Fruit fly (Drosophila melanogaster): ENCODE results near the gene CG3982.

The CG3982 gene

DNA sequence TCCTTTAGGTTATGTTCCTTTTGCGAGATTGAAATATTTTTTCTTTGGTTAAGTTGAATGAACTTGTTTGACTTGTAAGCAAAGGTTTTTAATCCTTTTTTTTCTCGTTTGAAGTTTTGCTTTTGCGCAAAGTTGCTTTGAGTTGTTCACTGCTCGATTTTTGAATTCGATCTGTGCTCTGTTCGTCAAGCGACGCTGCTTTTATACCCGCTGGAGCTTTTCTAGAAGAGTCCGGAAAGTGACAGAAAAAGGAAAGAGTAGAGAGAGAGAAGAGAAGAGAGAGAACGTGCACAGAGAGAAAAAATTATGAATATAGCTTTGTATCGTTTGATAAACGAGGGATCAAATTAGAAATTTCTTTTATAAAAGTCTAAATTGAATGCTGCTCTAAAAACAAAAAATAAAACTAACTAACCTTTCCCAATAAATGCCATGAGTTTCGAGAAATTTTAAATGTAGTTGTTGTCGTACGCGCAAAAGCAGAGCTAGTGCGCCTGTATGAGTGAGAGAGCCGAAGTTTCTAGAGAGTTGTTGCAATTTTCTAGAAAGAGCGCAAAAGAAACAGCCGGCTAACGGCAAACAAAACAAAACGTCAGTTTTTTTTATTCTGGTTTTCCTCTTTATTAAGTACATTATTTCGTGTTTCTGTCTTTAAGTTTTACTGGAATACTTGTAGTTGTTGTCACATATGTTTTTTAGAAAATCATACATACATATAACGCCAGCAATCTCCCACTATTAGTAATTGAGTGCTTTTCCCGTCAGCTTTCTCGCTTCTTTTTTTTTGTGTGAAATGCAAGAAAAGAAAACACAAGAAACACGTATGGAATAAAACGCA, 39.8 kb downstream of the CG3982 start, which contains the start of gene Hsp26:
Hsp26 (minus strand) TSS at position 230 of the 838 bp plus-strand sequence.
- TF ChIP-seq CG8478 (optimal IDR thresholded peaks at IDR 0.05) (no peak), usp (GFP tag; optimal IDR thresholded peaks at IDR 0.05) (no peak), Dll (optimal IDR thresholded peaks at IDR 0.05) (no peak), pan (optimal IDR thresholded peaks at IDR 0.05) (no peak), EcR (GFP tag; optimal IDR thresholded peaks at IDR 0.05) (peak; percentile 74 to 96), psq (optimal IDR thresholded peaks at IDR 0.05) (no peak)

DNA sequence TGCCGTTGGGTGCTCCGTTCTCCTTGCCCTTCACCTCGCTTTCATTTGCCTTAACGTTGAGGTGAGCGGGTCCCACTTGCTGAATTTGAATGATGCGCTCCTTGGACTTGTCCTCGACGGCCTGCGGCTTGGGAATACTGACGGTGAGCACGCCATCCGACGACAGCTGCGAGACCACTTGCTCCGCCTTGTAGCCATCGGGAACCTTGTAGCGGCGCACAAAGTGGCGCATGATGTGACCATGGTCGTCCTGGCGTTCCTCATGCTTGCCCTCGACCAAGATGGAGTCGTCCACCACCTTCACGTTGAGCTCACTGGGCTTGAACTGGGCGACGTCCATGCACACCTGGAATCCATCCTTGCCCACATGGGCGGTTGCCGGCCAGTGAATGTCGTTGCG, 40.6 kb downstream of the CG3982 start:
- TF ChIP-seq Dll (optimal IDR thresholded peaks at IDR 0.05) (no peak), CG8478 (optimal IDR thresholded peaks at IDR 0.05) (no peak), pan (optimal IDR thresholded peaks at IDR 0.05) (no peak), psq (optimal IDR thresholded peaks at IDR 0.05) (no peak), usp (GFP tag; optimal IDR thresholded peaks at IDR 0.05) (no peak), EcR (GFP tag; optimal IDR thresholded peaks at IDR 0.05) (no peak)

DNA sequence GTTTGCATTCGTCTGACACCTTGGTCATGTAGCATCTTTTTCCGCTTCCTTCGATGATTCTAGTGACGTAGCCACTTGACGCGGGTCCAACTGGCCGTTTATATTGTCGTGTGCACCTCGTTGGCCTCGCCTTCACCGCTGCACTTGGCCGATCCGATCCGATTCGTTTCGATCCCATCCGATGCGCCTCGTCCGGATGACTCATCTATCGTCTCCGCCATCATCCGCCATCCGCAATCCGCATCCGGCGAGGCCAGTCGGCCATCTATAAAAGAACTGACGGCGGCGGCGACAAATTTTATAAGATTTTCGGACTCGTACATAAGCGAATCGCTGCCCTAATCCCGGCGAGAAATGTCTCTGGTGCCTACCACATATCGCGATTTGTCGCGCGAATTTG, 42.1 kb downstream of the CG3982 start, which contains the start of gene CG4461:
CG4461 (plus strand) TSS at position 301 of the 400 bp plus-strand sequence.
- TF ChIP-seq EcR (GFP tag; optimal IDR thresholded peaks at IDR 0.05) (no peak), pan (optimal IDR thresholded peaks at IDR 0.05) (no peak), psq (optimal IDR thresholded peaks at IDR 0.05) (no peak), Dll (optimal IDR thresholded peaks at IDR 0.05) (no peak), CG8478 (optimal IDR thresholded peaks at IDR 0.05) (no peak), usp (GFP tag; optimal IDR thresholded peaks at IDR 0.05) (no peak)

DNA sequence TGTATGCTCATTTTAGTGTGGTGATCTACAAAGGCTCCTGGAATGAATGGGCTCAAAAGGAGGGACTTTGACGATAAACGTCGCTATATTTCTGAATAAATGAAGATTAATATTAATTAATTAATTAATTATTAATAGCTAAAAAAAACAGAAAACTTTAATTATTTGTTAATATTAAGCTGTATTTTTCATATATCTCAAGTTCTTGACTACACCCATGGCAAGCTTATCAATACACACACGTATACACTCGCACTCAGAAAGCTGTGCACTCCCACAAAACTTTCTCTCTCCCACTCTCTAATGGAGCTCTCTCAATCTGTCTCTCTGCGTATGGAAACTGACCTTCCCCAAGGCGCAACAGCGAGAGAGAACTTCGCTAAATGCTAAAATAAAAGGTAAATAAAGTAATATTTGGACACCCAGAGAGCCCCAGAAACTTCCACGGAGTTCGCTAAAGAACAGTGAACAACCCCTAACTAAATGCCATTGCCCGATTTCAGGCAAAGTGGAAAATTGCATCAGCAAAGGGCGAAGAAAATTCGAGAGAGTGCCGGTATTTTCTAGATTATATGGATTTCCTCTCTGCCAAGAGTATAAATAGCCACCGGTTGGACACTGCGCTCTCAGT, 43.7 kb downstream of the CG3982 start:
- no peak for TF ChIP-seq usp (GFP tag; optimal IDR thresholded peaks at IDR 0.05)
- no peak for TF ChIP-seq psq (optimal IDR thresholded peaks at IDR 0.05)
- no peak for TF ChIP-seq Dll (optimal IDR thresholded peaks at IDR 0.05)
- TF ChIP-seq pan (optimal IDR thresholded peaks at IDR 0.05) = no peak
- peak; percentile 26 to 68 for TF ChIP-seq EcR (GFP tag; optimal IDR thresholded peaks at IDR 0.05)
- TF ChIP-seq CG8478 (optimal IDR thresholded peaks at IDR 0.05) = no peak

DNA sequence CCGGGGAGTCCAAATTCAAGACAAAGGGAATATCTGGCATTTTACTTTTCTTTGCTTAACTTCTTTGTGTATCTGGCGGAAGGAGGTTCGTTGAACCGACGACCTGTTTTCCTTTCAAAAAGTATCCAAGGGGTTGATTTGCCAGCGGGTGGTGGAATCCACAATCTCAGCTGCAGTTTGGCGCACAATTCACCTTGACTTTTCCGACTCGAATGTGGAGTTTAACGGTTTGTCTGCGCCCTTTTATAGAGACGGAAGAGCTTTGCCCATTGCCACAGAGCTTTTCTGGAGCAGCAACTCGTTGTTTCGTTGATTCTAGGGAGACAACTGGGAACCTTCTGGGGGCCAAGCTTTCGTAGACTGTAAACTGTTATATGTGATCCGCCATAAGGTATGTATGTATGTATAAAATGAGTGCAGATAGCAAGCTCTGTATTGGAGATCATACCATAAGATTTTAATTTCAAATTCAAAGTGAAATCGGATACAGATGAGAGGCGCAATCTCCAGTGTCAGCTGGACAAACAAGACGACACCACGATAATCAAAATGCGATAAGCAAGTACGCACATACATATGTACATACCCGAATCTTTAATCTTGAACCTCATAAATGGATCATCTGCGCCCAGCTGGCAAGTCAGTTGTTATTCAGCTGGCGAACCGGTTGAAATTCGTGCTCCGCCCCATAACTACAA, 44.8 kb downstream of the CG3982 start, which contains the start of the genes Hsp67Bc, CG4456 and Hsp22:
Hsp67Bc (minus strand) TSS at position 220 of the 698 bp plus-strand sequence.
CG4456 (plus strand) TSS at position 445 of the 698 bp plus-strand sequence.
Hsp22 (plus strand) TSS at position 654 of the 698 bp plus-strand sequence.
- TF ChIP-seq pan (optimal IDR thresholded peaks at IDR 0.05) (no peak), EcR (GFP tag; optimal IDR thresholded peaks at IDR 0.05) (peak in 1 of 2 experiments; percentile 72), Dll (optimal IDR thresholded peaks at IDR 0.05) (no peak)

DNA sequence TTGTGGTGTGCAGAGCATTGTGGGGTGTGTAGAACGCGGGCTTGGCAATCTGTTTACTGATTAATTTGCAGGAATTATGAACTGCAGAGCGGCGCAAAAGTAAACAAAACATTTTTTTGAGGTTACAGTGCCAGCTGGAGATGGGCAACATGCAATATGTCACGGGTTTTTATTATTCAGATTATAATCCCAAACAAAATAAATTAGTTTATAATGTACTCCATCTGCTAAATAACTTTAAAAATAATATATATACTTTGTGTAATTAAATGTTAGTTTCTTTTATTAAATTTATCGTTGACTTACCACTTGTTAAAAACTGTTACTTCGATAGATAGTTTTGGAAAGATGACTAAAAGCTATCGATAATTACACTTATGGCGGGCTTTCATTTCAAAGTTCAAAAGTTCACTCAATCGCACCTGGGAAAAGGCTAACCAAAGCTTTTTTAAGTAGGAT, 46.3 kb downstream of the CG3982 start, which contains the start of gene Fdx1:
Fdx1 (minus strand) TSS at position 332 of the 459 bp plus-strand sequence.
- TF ChIP-seq Dll (optimal IDR thresholded peaks at IDR 0.05) = no peak

DNA sequence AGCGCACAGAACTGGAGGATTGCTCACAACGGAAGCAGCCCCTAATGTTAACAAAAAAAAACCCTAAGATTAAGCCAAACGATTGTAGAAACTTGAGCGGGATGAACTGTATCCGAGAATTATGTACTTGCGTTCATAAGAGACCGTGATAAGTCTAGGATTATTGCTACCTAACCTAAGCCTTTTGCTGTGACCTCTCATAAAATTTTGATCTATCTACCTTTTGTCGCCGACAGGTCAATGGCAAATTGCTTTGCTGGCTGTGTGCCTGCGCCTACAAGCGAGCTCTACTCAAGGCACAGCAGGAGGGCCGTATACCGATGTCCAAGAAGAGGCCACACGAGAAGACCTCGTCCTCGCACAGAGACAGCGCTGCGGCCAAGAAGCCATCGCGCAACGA, 48.5 kb downstream of the CG3982 start:
- no peak for TF ChIP-seq pan (optimal IDR thresholded peaks at IDR 0.05)
- no peak for TF ChIP-seq EcR (GFP tag; optimal IDR thresholded peaks at IDR 0.05)
- TF ChIP-seq usp (GFP tag; optimal IDR thresholded peaks at IDR 0.05) = no peak
- no peak for TF ChIP-seq Dll (optimal IDR thresholded peaks at IDR 0.05)
- no peak for TF ChIP-seq CG8478 (optimal IDR thresholded peaks at IDR 0.05)
- no peak for TF ChIP-seq psq (optimal IDR thresholded peaks at IDR 0.05)

DNA sequence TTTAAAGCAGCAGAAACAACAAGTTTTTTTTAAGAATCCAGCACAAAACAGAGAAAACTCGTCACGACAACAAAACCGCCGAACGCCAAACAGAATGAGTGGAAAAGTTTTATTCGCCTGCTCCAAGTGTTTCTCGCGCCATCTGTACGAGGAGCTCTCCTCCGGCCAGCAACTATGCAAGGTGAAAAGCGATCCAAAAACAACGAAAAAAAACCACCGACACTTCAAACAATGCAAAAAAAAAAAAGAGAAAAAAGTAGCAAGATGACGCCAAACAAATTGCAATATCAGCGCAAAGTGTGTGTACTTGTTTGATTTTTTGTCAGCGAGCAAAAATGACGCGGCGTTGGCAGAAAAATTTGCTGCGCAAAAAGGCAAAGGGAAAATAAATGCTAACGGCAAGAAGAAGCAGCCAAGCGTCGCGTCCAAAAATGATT, 49.7 kb downstream of the CG3982 start:
- no peak for TF ChIP-seq Dll (optimal IDR thresholded peaks at IDR 0.05)
- TF ChIP-seq psq (optimal IDR thresholded peaks at IDR 0.05) = no peak
- TF ChIP-seq pan (optimal IDR thresholded peaks at IDR 0.05) = no peak
- no peak for TF ChIP-seq CG8478 (optimal IDR thresholded peaks at IDR 0.05)
- no peak for TF ChIP-seq usp (GFP tag; optimal IDR thresholded peaks at IDR 0.05)
- no peak for TF ChIP-seq EcR (GFP tag; optimal IDR thresholded peaks at IDR 0.05)

DNA sequence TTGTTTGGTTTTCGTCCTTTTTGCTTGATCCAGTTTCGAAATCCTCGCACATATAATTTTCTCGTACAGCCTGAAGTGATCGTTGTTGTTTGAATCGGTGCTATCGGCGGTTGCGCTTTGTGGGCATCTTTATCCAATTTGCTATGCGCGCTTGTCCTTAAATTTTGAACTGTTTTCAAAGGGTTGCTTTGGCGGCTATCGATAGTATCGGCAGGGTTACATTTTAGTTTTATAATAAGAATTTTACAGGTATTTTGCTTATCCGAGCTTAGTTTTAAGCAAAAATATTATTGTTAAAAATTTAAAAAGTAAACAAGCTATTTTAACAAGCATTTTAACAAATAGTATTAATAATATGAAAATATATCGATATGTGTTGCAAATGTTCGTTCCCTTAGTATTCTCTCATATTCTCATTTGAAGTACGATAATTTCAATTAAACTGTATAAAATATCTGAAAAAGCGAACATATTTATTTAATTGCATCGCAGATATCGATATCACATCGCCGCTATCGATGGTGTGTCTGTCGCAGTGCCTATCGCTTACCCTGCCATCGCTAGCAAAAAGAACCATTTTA, 50.2 kb downstream of the CG3982 start, which contains the start of the genes Klp67A and CG4452:
Klp67A (minus strand) TSS at position 197 of the 581 bp plus-strand sequence.
CG4452 (plus strand) TSS at position 528 of the 581 bp plus-strand sequence.
- TF ChIP-seq psq (optimal IDR thresholded peaks at IDR 0.05) = peak; percentile 62
- TF ChIP-seq EcR (GFP tag; optimal IDR thresholded peaks at IDR 0.05) = no peak
